Worm (Caenorhabditis elegans) whole organism, dauer: ENCODE results near the gene msp-33.
"Not testable (repeated sequence)": the region's sequence is repeated elsewhere in the genome, so short reads cannot be mapped to it uniquely, and the experiment has no call there.

Experiments used
- unc-62 ChIP-seq: sonication (generic microtip); optimal IDR thresholded peaks from 2 replicates; lab custom pipeline; 2017; ENCODE audit warnings: missing biosample characterization, missing genetic modification reagents, missing genetic modification characterization

Gene msp-33

ce11 chrII:4905883-4906282, 13.4 kb upstream of the msp-33 start:
- TF ChIP-seq unc-62 (GFP tag; lab: Kevin White, UChicago) = no peak

- TF ChIP-seq unc-62 (GFP tag; lab: Kevin White, UChicago) = no peak
Observed at ce11 chrII:4905331-4905730, 12.8 kb upstream of the msp-33 start.

- no peak for TF ChIP-seq unc-62 (GFP tag; lab: Kevin White, UChicago)
Observed at ce11 chrII:4904778-4905177, 12.3 kb upstream of the msp-33 start, which contains the start of gene btbd-10. btbd-10 (plus strand) TSS chrII:4905008.

ce11 chrII:4904277-4904676, 11.8 kb upstream of the msp-33 start:
- TF ChIP-seq unc-62 (GFP tag; lab: Kevin White, UChicago) = no peak

ce11 chrII:4903696-4904095, 11.2 kb upstream of the msp-33 start, which contains the start of gene sgt-1:
sgt-1 (minus strand) TSS chrII:4903796.
- not testable (repeated sequence) for TF ChIP-seq unc-62 (GFP tag; lab: Kevin White, UChicago)

ce11 chrII:4902035-4902434, 9.5 kb upstream of the msp-33 start, which contains the start of gene R05F9.9:
R05F9.9 (minus strand) TSS chrII:4902100.
- no peak for TF ChIP-seq unc-62 (GFP tag; lab: Kevin White, UChicago)

- not testable (repeated sequence) for TF ChIP-seq unc-62 (GFP tag; lab: Kevin White, UChicago)
Observed at ce11 chrII:4898529-4898928, 6.0 kb upstream of the msp-33 start, which contains the start of gene msp-32. msp-32 (plus strand) TSS chrII:4898829.

- TF ChIP-seq unc-62 (GFP tag; lab: Kevin White, UChicago) = no peak
Observed at ce11 chrII:4891012-4891775, 1.3 kb downstream of the msp-33 start, which contains the start of gene gst-9. gst-9 (plus strand) TSS chrII:4891585.

ce11 chrII:4888527-4889487, 3.7 kb downstream of the msp-33 start, which contains the start of gene pgm-1:
pgm-1 (plus strand) TSS chrII:4889437.
- no peak for TF ChIP-seq unc-62 (GFP tag; lab: Kevin White, UChicago)

- TF ChIP-seq unc-62 (GFP tag; lab: Kevin White, UChicago) = no peak
Observed at ce11 chrII:4885976-4886375, 6.5 kb downstream of the msp-33 start, which contains the start of gene R05F9.7. R05F9.7 (plus strand) TSS chrII:4886276.

ce11 chrII:4884403-4884802, 8.1 kb downstream of the msp-33 start:
- no peak for TF ChIP-seq unc-62 (GFP tag; lab: Kevin White, UChicago)

- no peak for TF ChIP-seq unc-62 (GFP tag; lab: Kevin White, UChicago)
Observed at ce11 chrII:4883412-4883811, 9.1 kb downstream of the msp-33 start, which contains the start of gene gst-8. gst-8 (plus strand) TSS chrII:4883712.

ce11 chrII:4882498-4882897, 10.0 kb downstream of the msp-33 start:
- no peak for TF ChIP-seq unc-62 (GFP tag; lab: Kevin White, UChicago)

ce11 chrII:4881727-4882126, 10.8 kb downstream of the msp-33 start, which contains the start of gene gst-7:
gst-7 (plus strand) TSS chrII:4882062.
- TF ChIP-seq unc-62 (GFP tag; lab: Kevin White, UChicago) = no peak

ce11 chrII:4879629-4880028, 12.9 kb downstream of the msp-33 start, which contains the start of gene gst-6:
gst-6 (plus strand) TSS chrII:4879891.
- TF ChIP-seq unc-62 (GFP tag; lab: Kevin White, UChicago) = no peak
